Worm (Caenorhabditis elegans): ENCODE results near the gene rga-5.
A peak's percentile ranks its signal among the peaks of the same experiment; 100 is the strongest.

rga-5 gene

ce11 chrIV:13820862-13821261, 6.8 kb upstream of the rga-5 start, which contains the start of gene Y45F10D.15:
Gene Y45F10D.15, minus strand, starts transcription at chrIV:13820962.
- TF ChIP-seq swsn-7 (tag; optimal IDR thresholded peaks at IDR 0.05) (no peak), lin-39 (tag; optimal IDR thresholded peaks at IDR 0.05) (no peak), irx-1 (tag; optimal IDR thresholded peaks at IDR 0.05) (no peak), nhr-19 (GFP tag; conservative IDR thresholded peaks at IDR 0.05) (no peak), ceh-8 (GFP tag; optimal IDR thresholded peaks at IDR 0.05) (no peak), lin-14 (GFP tag; optimal IDR thresholded peaks at IDR 0.05) (no peak), nhr-47 (tag; optimal IDR thresholded peaks at IDR 0.05) (no peak), snu-23 (GFP tag; optimal IDR thresholded peaks at IDR 0.05) (no peak), nhr-71 (tag; optimal IDR thresholded peaks at IDR 0.05) (no peak), lin-15B (tag; optimal IDR thresholded peaks at IDR 0.05) (no peak)

- TF ChIP-seq pag-3 (tag; optimal IDR thresholded peaks at IDR 0.05; ENCODE audit: borderline replicate concordance, insufficient read depth) (peak; percentile 76), mab-9 (GFP tag; IDR thresholded peaks at IDR 0.05) (no peak), ztf-11 (tag; optimal IDR thresholded peaks at IDR 0.05) (no peak), pqm-1 (tag; optimal IDR thresholded peaks at IDR 0.05) (peak; percentile 29), ceh-82 (tag; optimal IDR thresholded peaks at IDR 0.05) (no peak), nhr-19 (GFP tag; conservative IDR thresholded peaks at IDR 0.05) (peak; percentile 65), ceh-8 (GFP tag; optimal IDR thresholded peaks at IDR 0.05) (no peak), ces-1 (GFP tag; optimal IDR thresholded peaks at IDR 0.05) (no peak), mep-1 (tag; optimal IDR thresholded peaks at IDR 0.05) (peak; percentile 17), isw-1 (GFP tag; IDR thresholded peaks at IDR 0.05) (no peak), efl-1 (optimal IDR thresholded peaks at IDR 0.05) (peak; percentile 56 to 57), efl-1 (GFP tag; optimal IDR thresholded peaks at IDR 0.05 in 1 of 2) (peak; percentile 22 to 92), lin-14 (GFP tag; optimal IDR thresholded peaks at IDR 0.05) (peak; percentile 96), rnt-1 (tag; optimal IDR thresholded peaks at IDR 0.05) (peak; percentile 87), C04F5.9 (tag; optimal IDR thresholded peaks at IDR 0.05) (no peak), nhr-11 (tag; optimal IDR thresholded peaks at IDR 0.05) (no peak), lin-39 (tag; optimal IDR thresholded peaks at IDR 0.05) (peak; percentile 11), zip-4 (GFP tag; optimal IDR thresholded peaks at IDR 0.05) (no peak), C16A3.4 (tag; optimal IDR thresholded peaks at IDR 0.05) (peak; percentile 48), nhr-47 (tag; optimal IDR thresholded peaks at IDR 0.05) (peak; percentile 43), snu-23 (GFP tag; optimal IDR thresholded peaks at IDR 0.05) (peak; percentile 72), nhr-20 (tag; optimal IDR thresholded peaks at IDR 0.05) (peak; percentile 63), nhr-12 (tag; optimal IDR thresholded peaks at IDR 0.05) (no peak), lir-3 (tag; optimal IDR thresholded peaks at IDR 0.05; ENCODE audit: poor library complexity) (no peak), zag-1 (tag; optimal IDR thresholded peaks at IDR 0.05) (no peak), swsn-7 (tag; optimal IDR thresholded peaks at IDR 0.05) (peak; percentile 47), ama-1 (optimal IDR thresholded peaks at IDR 0.05) (no peak), skn-1 (tag; optimal IDR thresholded peaks at IDR 0.05) (peak; percentile 9), nhr-71 (tag; optimal IDR thresholded peaks at IDR 0.05) (peak; percentile 88), tbx-2 (tag; optimal IDR thresholded peaks at IDR 0.05) (peak; percentile 23), ets-5 (GFP tag; IDR thresholded peaks at IDR 0.05) (no peak), nhr-237 (tag; optimal IDR thresholded peaks at IDR 0.05) (no peak), fkh-8 (tag; optimal IDR thresholded peaks at IDR 0.05) (no peak), lin-35 (GFP tag; optimal IDR thresholded peaks at IDR 0.05) (peak; percentile 18 to 41), nhr-85 (tag) (no peak), mdl-1 (tag; optimal IDR thresholded peaks at IDR 0.05) (peak in 1 of 2 experiments; percentile 47), nhr-77 (tag; optimal IDR thresholded peaks at IDR 0.05) (no peak), unc-130 (tag; optimal IDR thresholded peaks at IDR 0.05) (peak; percentile 18), mef-2 (tag; optimal IDR thresholded peaks at IDR 0.05) (no peak), fkh-4 (tag; optimal IDR thresholded peaks at IDR 0.05; ENCODE audit: borderline replicate concordance) (no peak), Y116A8C.19 (tag; optimal IDR thresholded peaks at IDR 0.05; ENCODE audit: borderline replicate concordance) (no peak), dpl-1 (GFP tag; optimal IDR thresholded peaks at IDR 0.05) (peak in 2 of 3 experiments; percentile 21 to 24), blmp-1 (tag; optimal IDR thresholded peaks at IDR 0.05) (peak; percentile 98), hlh-17 (GFP tag; optimal IDR thresholded peaks at IDR 0.05; ENCODE audit: borderline replicate concordance) (no peak), ztf-4 (tag; optimal IDR thresholded peaks at IDR 0.05) (peak; percentile 24), elt-3 (tag; optimal IDR thresholded peaks at IDR 0.05) (no peak), lsy-2 (tag; optimal IDR thresholded peaks at IDR 0.05) (peak; percentile 53 to 81), egl-27 (tag; optimal IDR thresholded peaks at IDR 0.05) (no peak)
Observed at ce11 chrIV:13826363-13826762, 1.3 kb upstream of the rga-5 start.

All from whole organism, L1 larva.